Fruit fly (Drosophila melanogaster) whole organism, embryonic: ENCODE measurements around the gene CecA1.

Experiments used
- Blimp-1 ChIP-seq: fragments of 200-800 bp; sonication (Bioruptor generic); optimal IDR thresholded peaks from 3 replicates; lab custom pipeline; 2018; ENCODE audit warnings: missing biosample characterization, missing genetic modification characterization, mild to moderate bottlenecking, moderate library complexity, missing genetic modification reagents
- CG10979 ChIP-seq: fragments of 200-800 bp; sonication (Bioruptor generic); optimal IDR thresholded peaks from 2 replicates; lab custom pipeline; 2018; ENCODE audit warnings: missing biosample characterization, mild to moderate bottlenecking, missing genetic modification characterization, moderate library complexity
- CG11504 ChIP-seq: fragments of 200-800 bp; sonication (Bioruptor generic); optimal IDR thresholded peaks from 3 replicates; lab custom pipeline; 2019; ENCODE audit warnings: missing biosample characterization, mild to moderate bottlenecking, missing genetic modification characterization, moderate library complexity
- CG11696 ChIP-seq: fragments of 200-800 bp; sonication (Bioruptor generic); IDR thresholded peaks from 2 replicates; pipeline ENCODE4 v1.3.6; 2022; ENCODE audit warnings: missing biosample characterization, missing genetic modification characterization
- CG12071 ChIP-seq: fragments of 200-800 bp; sonication (Bioruptor generic); optimal IDR thresholded peaks from 3 replicates; lab custom pipeline; 2018; ENCODE audit warnings: missing biosample characterization, mild to moderate bottlenecking, missing genetic modification characterization
- CG14441 ChIP-seq: fragments of 200-800 bp; sonication (Bioruptor generic); IDR thresholded peaks from 2 replicates; pipeline ENCODE4 v1.3.6; 2022; ENCODE audit warnings: missing biosample characterization, missing genetic modification characterization
- CG14965 ChIP-seq: fragments of 200-800 bp; sonication (Bioruptor generic); optimal IDR thresholded peaks from 2 replicates; lab custom pipeline; 2016; ENCODE audit warnings: missing biosample characterization, missing genetic modification characterization, borderline replicate concordance
- CG1602 ChIP-seq: fragments of 200-800 bp; sonication (Bioruptor generic); optimal IDR thresholded peaks from 3 replicates; lab custom pipeline; 2016; ENCODE audit warnings: missing biosample characterization, missing genetic modification characterization
- CG17328 ChIP-seq: fragments of 200-800 bp; sonication (Bioruptor generic); IDR thresholded peaks from 2 replicates; pipeline ENCODE4 v1.3.6; 2022; ENCODE audit warnings: missing biosample characterization, missing genetic modification characterization
- CG17361 ChIP-seq: fragments of 200-800 bp; sonication (Bioruptor generic); IDR thresholded peaks from 3 replicates; pipeline ENCODE4 v1.3.6; 2022; ENCODE audit warnings: missing biosample characterization, missing genetic modification characterization
- CG17829 ChIP-seq: fragments of 200-800 bp; optimal IDR thresholded peaks from 2 replicates; lab custom pipeline; 2019; ENCODE audit warnings: missing biosample characterization, mild to moderate bottlenecking, missing genetic modification characterization, moderate library complexity
- CG18262 ChIP-seq: fragments of 200-800 bp; optimal IDR thresholded peaks from 3 replicates; lab custom pipeline; 2019; ENCODE audit warnings: missing biosample characterization, mild to moderate bottlenecking, missing genetic modification characterization, moderate library complexity
- CG2712 ChIP-seq: fragments of 200-800 bp; optimal IDR thresholded peaks from 3 replicates; lab custom pipeline; 2019; ENCODE audit warnings: missing biosample characterization, mild to moderate bottlenecking, missing genetic modification characterization, moderate library complexity
- CG31441 ChIP-seq: fragments of 200-800 bp; sonication (Bioruptor generic); IDR thresholded peaks from 2 replicates; pipeline ENCODE4 v1.3.6; 2022; ENCODE audit warnings: missing biosample characterization, missing genetic modification characterization
- CG4404 ChIP-seq: fragments of 200-800 bp; sonication (Bioruptor generic); IDR thresholded peaks from 2 replicates; pipeline ENCODE4 v1.3.6; 2022; ENCODE audit warnings: missing biosample characterization, missing genetic modification characterization
- CG4424 ChIP-seq: fragments of 200-800 bp; sonication (Bioruptor generic); optimal IDR thresholded peaks from 3 replicates; lab custom pipeline; 2016; ENCODE audit warnings: missing biosample characterization, missing genetic modification characterization
- CG5180 ChIP-seq: fragments of 200-800 bp; sonication (Bioruptor generic); optimal IDR thresholded peaks from 3 replicates; lab custom pipeline; 2017; ENCODE audit warnings: missing biosample characterization, missing genetic modification characterization, mild to moderate bottlenecking, moderate library complexity, missing genetic modification reagents
- CG6791 ChIP-seq: fragments of 200-800 bp; sonication (Bioruptor generic); IDR thresholded peaks from 3 replicates; pipeline ENCODE4 v1.3.6; 2022; ENCODE audit warnings: missing biosample characterization, missing genetic modification characterization; ENCODE audit not compliant: partially characterized antibody
- CG8388 ChIP-seq: fragments of 200-800 bp; sonication (Bioruptor generic); optimal IDR thresholded peaks from 2 replicates; lab custom pipeline; 2019; ENCODE audit warnings: missing biosample characterization, mild to moderate bottlenecking, missing genetic modification characterization, moderate library complexity
- CG8765 ChIP-seq: fragments of 200-800 bp; sonication (Bioruptor generic); IDR thresholded peaks from 2 replicates; pipeline ENCODE4 v1.3.6; 2022; ENCODE audit warnings: missing biosample characterization, missing genetic modification characterization
- CG9797 ChIP-seq: fragments of 200-800 bp; sonication (Bioruptor generic); optimal IDR thresholded peaks from 3 replicates; lab custom pipeline; 2018; ENCODE audit warnings: missing biosample characterization, mild to moderate bottlenecking, missing genetic modification characterization
- E2f1 ChIP-seq: fragments of 200-800 bp; sonication (Bioruptor generic); IDR thresholded peaks from 2 replicates; pipeline ENCODE4 v1.3.6; 2022; ENCODE audit warnings: missing biosample characterization, missing genetic modification characterization
- Hr3 ChIP-seq: fragments of 200-800 bp; sonication (Bioruptor generic); optimal IDR thresholded peaks from 3 replicates; lab custom pipeline; 2016; ENCODE audit warnings: missing biosample characterization, missing genetic modification characterization
- Oli ChIP-seq: fragments of 200-800 bp; sonication (Bioruptor generic); optimal IDR thresholded peaks from 2 replicates; lab custom pipeline; 2018; ENCODE audit warnings: missing biosample characterization, mild to moderate bottlenecking, missing genetic modification characterization, moderate library complexity
- Xrp1 ChIP-seq: fragments of 200-800 bp; sonication (Bioruptor generic); IDR thresholded peaks from 2 replicates; pipeline ENCODE4 v1.3.6; 2022; ENCODE audit warnings: missing biosample characterization, missing genetic modification characterization
- bcd ChIP-seq: fragments of 200-800 bp; sonication (Bioruptor generic); optimal IDR thresholded peaks from 2 replicates; lab custom pipeline; 2017; ENCODE audit warnings: missing biosample characterization, mild to moderate bottlenecking, missing genetic modification characterization
- bsh ChIP-seq, 2 experiments: fragments of 200-800 bp; sonication (Bioruptor generic); optimal IDR thresholded peaks; 2 replicates each; lab custom pipeline; 2017 to 2018; ENCODE audit warnings: mild to moderate bottlenecking in 2 of 2, missing biosample characterization in 2 of 2, missing genetic modification characterization in 2 of 2, moderate library complexity in 1 of 2
- ci ChIP-seq: fragments of 200-800 bp; sonication (Bioruptor generic); IDR thresholded peaks from 3 replicates; pipeline ENCODE4 v1.3.6; 2022; ENCODE audit warnings: missing biosample characterization, missing genetic modification characterization
- croc ChIP-seq: fragments of 200-800 bp; sonication (Bioruptor generic); conservative IDR thresholded peaks from 3 replicates; pipeline ENCODE4 v1.3.6; 2022; ENCODE audit warnings: missing biosample characterization, missing genetic modification characterization
- dan ChIP-seq: fragments of 200-800 bp; sonication (Bioruptor generic); IDR thresholded peaks from 2 replicates; pipeline ENCODE4 v1.3.6; 2022; ENCODE audit warnings: missing biosample characterization, missing genetic modification characterization
- dmrt11E ChIP-seq: fragments of 200-800 bp; sonication (Bioruptor generic); optimal IDR thresholded peaks from 3 replicates; lab custom pipeline; 2018; ENCODE audit warnings: missing biosample characterization, mild to moderate bottlenecking, missing genetic modification characterization, moderate library complexity
- dysf ChIP-seq: fragments of 200-800 bp; sonication (Bioruptor generic); IDR thresholded peaks from 3 replicates; pipeline ENCODE4 v1.3.6; 2022; ENCODE audit warnings: missing biosample characterization, missing genetic modification characterization
- gcm2 ChIP-seq: fragments of 200-800 bp; sonication (Bioruptor generic); optimal IDR thresholded peaks from 2 replicates; lab custom pipeline; 2016; ENCODE audit warnings: missing biosample characterization, missing genetic modification characterization
- hkb ChIP-seq, 2 experiments: fragments of 200-800 bp in 1 of 2; fragments of >200 bp in 1 of 2; sonication (Bioruptor generic) in 1 of 2; IDR thresholded peaks in 1 of 2; optimal IDR thresholded peaks in 1 of 2; 2 replicates each; pipeline versions ENCODE4 v1.3.6 to Lab custom; 2017 to 2022; ENCODE audit warnings: missing biosample characterization in 1 of 2, missing genetic modification characterization in 1 of 2
- lbe ChIP-seq: fragments of 200-800 bp; sonication (Bioruptor generic); optimal IDR thresholded peaks from 2 replicates; lab custom pipeline; 2016; ENCODE audit warnings: missing biosample characterization, mild to moderate bottlenecking, missing genetic modification characterization
- lov ChIP-seq, 2 experiments: fragments of 200-800 bp in 1 of 2; fragments of >200 bp in 1 of 2; sonication (Bioruptor generic) in 1 of 2; IDR thresholded peaks in 1 of 2; optimal IDR thresholded peaks in 1 of 2; 2 replicates in 1 of 2; 3 replicates in 1 of 2; pipeline versions ENCODE4 v1.3.6 to Lab custom; 2017 to 2022; ENCODE audit warnings: missing biosample characterization in 1 of 2, missing genetic modification characterization in 1 of 2
- nmo ChIP-seq: fragments of 200-800 bp; sonication (Bioruptor generic); optimal IDR thresholded peaks from 2 replicates; lab custom pipeline; 2018; ENCODE audit warnings: missing biosample characterization, mild to moderate bottlenecking, missing genetic modification characterization, moderate library complexity
- phol ChIP-seq: fragments of 200-800 bp; sonication (Bioruptor generic); optimal IDR thresholded peaks from 3 replicates; lab custom pipeline; 2018; ENCODE audit warnings: missing biosample characterization, mild to moderate bottlenecking, missing genetic modification characterization, moderate library complexity
- prd ChIP-seq, 3 experiments: fragments of >200 bp in 2 of 3; fragments of 200-800 bp in 1 of 3; sonication (Bioruptor generic) in 1 of 3; optimal IDR thresholded peaks in 2 of 3; IDR thresholded peaks in 1 of 3; 2 replicates in 2 of 3; 3 replicates in 1 of 3; pipeline versions ENCODE4 v1.3.6 to Lab custom; 2017 to 2022; ENCODE audit warnings: missing biosample characterization in 1 of 3, missing genetic modification characterization in 1 of 3
- row ChIP-seq: fragments of 200-800 bp; sonication (Bioruptor generic); IDR thresholded peaks from 3 replicates; pipeline ENCODE4 v1.3.6; 2022; ENCODE audit warnings: missing biosample characterization, missing genetic modification characterization
- sens ChIP-seq: fragments of 200-800 bp; sonication (Bioruptor generic); peaks from one replicate; lab custom pipeline; 2016; ENCODE audit warnings: missing biosample characterization, missing genetic modification characterization
- sim ChIP-seq: fragments of 200-800 bp; sonication (Bioruptor generic); IDR thresholded peaks from 2 replicates; pipeline ENCODE4 v1.3.6; 2022; ENCODE audit warnings: missing biosample characterization, missing genetic modification characterization
- vvl ChIP-seq: fragments of 200-800 bp; sonication (Bioruptor generic); IDR thresholded peaks from 2 replicates; pipeline ENCODE4 v1.3.6; 2022; ENCODE audit warnings: missing biosample characterization, missing genetic modification characterization
- zfh1 ChIP-seq: fragments of 200-800 bp; sonication (Bioruptor generic); IDR thresholded peaks from 3 replicates; pipeline ENCODE4 v1.3.6; 2022; ENCODE audit warnings: missing biosample characterization, missing genetic modification characterization

The CecA1 gene

dm6 chr3R:30255255-30256121, 44.8 kb downstream of the CecA1 start (continued):
- TF ChIP-seq CG8765 (GFP tag; lab: Robert Waterston, UW) (no peak; the same call in 1 of the 2 replicates), CG17829 (tag; lab: Kevin White, UChicago) (peak; percentile 32), CG10979 (peak; percentile 44), CG6791 (GFP tag; lab: Robert Waterston, UW) (no peak), CG5180 (peak; percentile 9), phol (tag; lab: Kevin White, UChicago) (peak; percentile 5), zfh1 (GFP tag; lab: Robert Waterston, UW) (peak; percentile 72), Blimp-1 (GFP tag; lab: Kevin White, UChicago) (peak; percentile 7), croc (GFP tag; lab: Robert Waterston, UW) (no peak), lov (optimal IDR thresholded peaks at IDR 0.05; lab: Kevin White, UChicago) (no peak), lov (GFP tag; IDR thresholded peaks at IDR 0.05; lab: Robert Waterston, UW) (0 out of 3 replicates have a peak, but pooled peaks have one; percentile 65), CG8388 (GFP tag; lab: Kevin White, UChicago) (peak; percentile 15), CG18262 (tag; lab: Kevin White, UChicago) (peak; percentile 55), CG1602 (GFP tag; lab: Kevin White, UChicago) (no peak), CG17328 (GFP tag; lab: Robert Waterston, UW) (peak; percentile 45; the same call in 1 of the 2 replicates), CG4424 (peak; percentile 17), CG4404 (GFP tag; lab: Robert Waterston, UW) (0 out of 2 replicates have a peak, but pooled peaks have one; percentile 19), row (GFP tag; lab: Robert Waterston, UW) (peak; percentile 19; the same call in 1 of the 3 replicates)
- TF ChIP-seq, all 482 proteins: peak for 45

dm6 chr3R:30256233-30256632, 45.6 kb downstream of the CecA1 start:
- TF ChIP-seq Xrp1 (GFP tag; lab: Robert Waterston, UW) = 0 out of 2 replicates have a peak, but pooled peaks have one; percentile 23
- TF ChIP-seq CG31441 (GFP tag; lab: Robert Waterston, UW) = peak; percentile 31; the same call in 1 of the 2 replicates
- peak; percentile 27; the same call in 1 of the 2 replicates for TF ChIP-seq E2f1 (GFP tag; lab: Robert Waterston, UW)
- TF ChIP-seq CG17328 (GFP tag; lab: Robert Waterston, UW) = 0 out of 2 replicates have a peak, but pooled peaks have one; percentile 13
- peak; percentile 36; the same call in 1 of the 2 replicates for TF ChIP-seq CG11696 (GFP tag; lab: Robert Waterston, UW)
- TF ChIP-seq dysf = 0 out of 3 replicates have a peak, but pooled peaks have one; percentile 5
- TF ChIP-seq dmrt11E (tag; lab: Kevin White, UChicago) = peak; percentile 30
- no peak for TF ChIP-seq Oli (tag; lab: Kevin White, UChicago)
- peak; percentile 22 for TF ChIP-seq CG2712 (tag; lab: Kevin White, UChicago)
- TF ChIP-seq lbe = peak; percentile 7
- no peak for TF ChIP-seq prd (optimal IDR thresholded peaks at IDR 0.05; lab: Kevin White, UChicago)
- peak; percentile 41; the same call in 1 of the 3 replicates for TF ChIP-seq prd (GFP tag; IDR thresholded peaks at IDR 0.05; lab: Robert Waterston, UW)
- peak; percentile 26 for TF ChIP-seq CG18262 (tag; lab: Kevin White, UChicago)
- no peak for TF ChIP-seq sim (GFP tag; lab: Robert Waterston, UW)
- TF ChIP-seq CG14965 = no peak
- peak; percentile 6 for TF ChIP-seq nmo (GFP tag; lab: Kevin White, UChicago)
- no peak for TF ChIP-seq CG9797 (GFP tag; lab: Kevin White, UChicago)
- peak; percentile 73 for TF ChIP-seq sens (GFP tag; lab: Kevin White, UChicago)
- TF ChIP-seq CG11504 (tag; lab: Kevin White, UChicago) = peak; percentile 16
- no peak for TF ChIP-seq CG12071 (GFP tag; lab: Kevin White, UChicago)
- TF ChIP-seq CG14441 = no peak
- TF ChIP-seq bsh (GFP tag; optimal IDR thresholded peaks at IDR 0.05; lab: Kevin White, UChicago) = peak in 1 of 2 experiments; percentile 14
- TF ChIP-seq hkb (optimal IDR thresholded peaks at IDR 0.05; lab: Kevin White, UChicago) = no peak
- TF ChIP-seq hkb (GFP tag; IDR thresholded peaks at IDR 0.05; lab: Robert Waterston, UW) = 0 out of 2 replicates have a peak, but pooled peaks have one; percentile 13
- 0 out of 3 replicates have a peak, but pooled peaks have one; percentile 21 for TF ChIP-seq ci (GFP tag; lab: Robert Waterston, UW)
- peak; percentile 7 for TF ChIP-seq CG10979
- TF ChIP-seq gcm2 = no peak
- TF ChIP-seq vvl (GFP tag; lab: Robert Waterston, UW) = peak; percentile 34; the same call in 1 of the 2 replicates
- no peak for TF ChIP-seq Hr3
- 0 out of 3 replicates have a peak, but pooled peaks have one; percentile 19 for TF ChIP-seq CG17361 (GFP tag; lab: Robert Waterston, UW)
- peak; percentile 19 for TF ChIP-seq phol (tag; lab: Kevin White, UChicago)
- TF ChIP-seq dan (GFP tag; lab: Robert Waterston, UW) = no peak
- no peak for TF ChIP-seq bcd (GFP tag; lab: Kevin White, UChicago)
